Fruit fly (Drosophila melanogaster) whole organism, embryonic: ENCODE results near the gene Sgs5.

Experiments
- Bdp1 ChIP-seq: fragments of 200-800 bp; sonication (Bioruptor generic); optimal IDR thresholded peaks from 3 replicates; lab custom pipeline; 2016; ENCODE audit warnings: missing biosample characterization, missing genetic modification characterization
- CG10209 ChIP-seq: fragments of 200-800 bp; sonication (Bioruptor generic); optimal IDR thresholded peaks from 3 replicates; lab custom pipeline; 2017; ENCODE audit warnings: missing biosample characterization, mild to moderate bottlenecking, missing genetic modification characterization, missing genetic modification reagents
- CG10462 ChIP-seq: fragments of 200-800 bp; sonication (Bioruptor generic); optimal IDR thresholded peaks from 2 replicates; lab custom pipeline; 2016; ENCODE audit warnings: missing biosample characterization, missing genetic modification characterization
- CG10543 ChIP-seq: fragments of 200-800 bp; sonication (Bioruptor generic); optimal IDR thresholded peaks from 3 replicates; lab custom pipeline; 2017; ENCODE audit warnings: missing biosample characterization, mild to moderate bottlenecking, missing genetic modification characterization, moderate library complexity
- CG11093 ChIP-seq: fragments of 200-800 bp; sonication (Bioruptor generic); IDR thresholded peaks from 3 replicates; pipeline ENCODE4 v1.3.6; 2022; ENCODE audit warnings: missing biosample characterization, missing genetic modification characterization
- CG11560 ChIP-seq: fragments of 200-800 bp; sonication (Bioruptor generic); IDR thresholded peaks from 3 replicates; pipeline ENCODE4 v1.3.6; 2022; ENCODE audit warnings: missing biosample characterization, missing genetic modification characterization
- CG12219 ChIP-seq: fragments of 200-800 bp; sonication (Bioruptor generic); optimal IDR thresholded peaks from 3 replicates; lab custom pipeline; 2018; ENCODE audit warnings: missing biosample characterization, mild to moderate bottlenecking, missing genetic modification characterization
- CG12236 ChIP-seq: fragments of 200-800 bp; sonication (Bioruptor generic); optimal IDR thresholded peaks from 2 replicates; lab custom pipeline; 2016; ENCODE audit warnings: missing biosample characterization, missing genetic modification characterization
- CG14441 ChIP-seq: fragments of 200-800 bp; sonication (Bioruptor generic); IDR thresholded peaks from 2 replicates; pipeline ENCODE4 v1.3.6; 2022; ENCODE audit warnings: missing biosample characterization, missing genetic modification characterization
- CG15696 ChIP-seq: fragments of 200-800 bp; sonication (Bioruptor generic); optimal IDR thresholded peaks from 2 replicates; lab custom pipeline; 2019; ENCODE audit warnings: missing biosample characterization, mild to moderate bottlenecking, missing genetic modification characterization, moderate library complexity
- CG16863 ChIP-seq: fragments of 200-800 bp; sonication (Bioruptor generic); optimal IDR thresholded peaks from 3 replicates; lab custom pipeline; 2016; ENCODE audit warnings: missing biosample characterization, missing genetic modification characterization
- CG17802 ChIP-seq: fragments of 200-800 bp; sonication (Bioruptor generic); optimal IDR thresholded peaks from 2 replicates; lab custom pipeline; 2018; ENCODE audit warnings: missing biosample characterization, mild to moderate bottlenecking, missing genetic modification characterization, moderate library complexity
- CG2199 ChIP-seq: fragments of 200-800 bp; sonication (Bioruptor generic); IDR thresholded peaks from 3 replicates; pipeline ENCODE4 v1.3.6; 2022; ENCODE audit warnings: missing biosample characterization, missing genetic modification characterization
- CG2889 ChIP-seq: fragments of 200-800 bp; sonication (Bioruptor generic); IDR thresholded peaks from 3 replicates; pipeline ENCODE4 v1.3.6; 2022; ENCODE audit warnings: missing biosample characterization, missing genetic modification characterization
- CG31441 ChIP-seq: fragments of 200-800 bp; sonication (Bioruptor generic); IDR thresholded peaks from 2 replicates; pipeline ENCODE4 v1.3.6; 2022; ENCODE audit warnings: missing biosample characterization, missing genetic modification characterization
- CG4820 ChIP-seq: fragments of 200-800 bp; sonication (Bioruptor generic); optimal IDR thresholded peaks from 3 replicates; lab custom pipeline; 2016; ENCODE audit warnings: missing biosample characterization, missing genetic modification characterization
- CG7271 ChIP-seq: fragments of 200-800 bp; sonication (Bioruptor generic); optimal IDR thresholded peaks from 2 replicates; lab custom pipeline; 2018; ENCODE audit warnings: missing biosample characterization, mild to moderate bottlenecking, missing genetic modification characterization, moderate library complexity
- CG7556 ChIP-seq: fragments of 200-800 bp; sonication (Bioruptor generic); optimal IDR thresholded peaks from 2 replicates; lab custom pipeline; 2017; ENCODE audit warnings: missing biosample characterization, mild to moderate bottlenecking, missing genetic modification characterization
- CG9727 ChIP-seq: fragments of 200-800 bp; sonication (Bioruptor generic); optimal IDR thresholded peaks from 3 replicates; lab custom pipeline; 2017; ENCODE audit warnings: missing biosample characterization, mild to moderate bottlenecking, missing genetic modification characterization
- Dad ChIP-seq: fragments of 200-800 bp; sonication (Bioruptor generic); optimal IDR thresholded peaks from 3 replicates; lab custom pipeline; 2016; ENCODE audit warnings: missing biosample characterization, missing genetic modification characterization
- Dbx ChIP-seq: fragments of 200-800 bp; sonication (Bioruptor generic); IDR thresholded peaks from 3 replicates; pipeline ENCODE4 v1.3.6; 2022; ENCODE audit warnings: missing biosample characterization, missing genetic modification characterization
- Ets65A ChIP-seq: fragments of 200-800 bp; sonication (Bioruptor generic); peaks from one replicate; lab custom pipeline; 2016; ENCODE audit warnings: missing biosample characterization, missing genetic modification characterization
- GATAe ChIP-seq: fragments of 200-800 bp; sonication (Bioruptor generic); conservative IDR thresholded peaks from 2 replicates; pipeline ENCODE4 v1.3.6; 2022; ENCODE audit warnings: missing biosample characterization, missing genetic modification characterization
- H2.0 ChIP-seq: fragments of 200-800 bp; sonication (Bioruptor generic); IDR thresholded peaks from 2 replicates; pipeline ENCODE4 v1.3.6; 2022; ENCODE audit warnings: missing biosample characterization, missing genetic modification characterization
- Hr51 ChIP-seq, 2 experiments: fragments of 200-800 bp; sonication (Bioruptor generic); optimal IDR thresholded peaks; 2 replicates in 1 of 2; 3 replicates in 1 of 2; lab custom pipeline; 2016 to 2018; ENCODE audit warnings: missing biosample characterization in 2 of 2, missing genetic modification characterization in 2 of 2, mild to moderate bottlenecking in 1 of 2, moderate library complexity in 1 of 2
- Myb ChIP-seq: fragments of 200-800 bp; sonication (Bioruptor generic); optimal IDR thresholded peaks from 2 replicates; lab custom pipeline; 2016; ENCODE audit warnings: missing biosample characterization, missing genetic modification characterization
- NK7.1 ChIP-seq: fragments of 200-800 bp; sonication (Bioruptor generic); optimal IDR thresholded peaks from 3 replicates; lab custom pipeline; 2016; ENCODE audit warnings: missing biosample characterization, missing genetic modification characterization
- PHDP ChIP-seq: fragments of 200-800 bp; sonication (Bioruptor generic); optimal IDR thresholded peaks from 3 replicates; lab custom pipeline; 2018; ENCODE audit warnings: missing biosample characterization, mild to moderate bottlenecking, missing genetic modification characterization, moderate library complexity
- Sry-β ChIP-seq: fragments of 200-800 bp; sonication (Bioruptor generic); optimal IDR thresholded peaks from 2 replicates; lab custom pipeline; 2018; ENCODE audit warnings: missing biosample characterization, mild to moderate bottlenecking, missing genetic modification characterization, moderate library complexity
- Ssrp ChIP-seq: fragments of 200-800 bp; sonication (Bioruptor generic); optimal IDR thresholded peaks from 2 replicates; lab custom pipeline; 2018; ENCODE audit warnings: missing biosample characterization, mild to moderate bottlenecking, missing genetic modification characterization, moderate library complexity
- Vsx1 ChIP-seq: fragments of 200-800 bp; sonication (Bioruptor generic); optimal IDR thresholded peaks from 2 replicates; lab custom pipeline; 2017; ENCODE audit warnings: missing biosample characterization, mild to moderate bottlenecking, missing genetic modification characterization, missing genetic modification reagents
- ac ChIP-seq: fragments of 200-800 bp; sonication (Bioruptor generic); optimal IDR thresholded peaks from 3 replicates; lab custom pipeline; 2017; ENCODE audit warnings: missing biosample characterization, mild to moderate bottlenecking, missing genetic modification characterization
- ap ChIP-seq: fragments of 200-800 bp; sonication (Bioruptor generic); IDR thresholded peaks from 2 replicates; pipeline ENCODE4 v1.3.6; 2022; ENCODE audit warnings: missing biosample characterization, missing genetic modification characterization
- ara ChIP-seq: fragments of 200-800 bp; sonication (Bioruptor generic); IDR thresholded peaks from 2 replicates; pipeline ENCODE4 v1.3.6; 2022; ENCODE audit warnings: missing biosample characterization, missing genetic modification characterization
- bab2 ChIP-seq: fragments of 200-800 bp; sonication (Bioruptor generic); optimal IDR thresholded peaks from 2 replicates; lab custom pipeline; 2016; ENCODE audit warnings: missing biosample characterization, missing genetic modification characterization
- bcd ChIP-seq: fragments of 200-800 bp; sonication (Bioruptor generic); optimal IDR thresholded peaks from 2 replicates; lab custom pipeline; 2017; ENCODE audit warnings: missing biosample characterization, mild to moderate bottlenecking, missing genetic modification characterization
- ci ChIP-seq: fragments of 200-800 bp; sonication (Bioruptor generic); IDR thresholded peaks from 3 replicates; pipeline ENCODE4 v1.3.6; 2022; ENCODE audit warnings: missing biosample characterization, missing genetic modification characterization
- croc ChIP-seq: fragments of 200-800 bp; sonication (Bioruptor generic); conservative IDR thresholded peaks from 3 replicates; pipeline ENCODE4 v1.3.6; 2022; ENCODE audit warnings: missing biosample characterization, missing genetic modification characterization
- cwo ChIP-seq: fragments of 200-800 bp; sonication (Bioruptor generic); optimal IDR thresholded peaks from 3 replicates; lab custom pipeline; 2017; ENCODE audit warnings: missing biosample characterization, missing genetic modification characterization, mild to moderate bottlenecking, moderate library complexity, missing genetic modification reagents
- fd64A ChIP-seq: fragments of 200-800 bp; sonication (Bioruptor generic); optimal IDR thresholded peaks from 3 replicates; lab custom pipeline; 2018; ENCODE audit warnings: missing biosample characterization, mild to moderate bottlenecking, missing genetic modification characterization
- fru ChIP-seq: fragments of >200 bp; optimal IDR thresholded peaks from 2 replicates; lab custom pipeline; 2017
- gem ChIP-seq: fragments of 200-800 bp; sonication (Bioruptor generic); optimal IDR thresholded peaks from 2 replicates; lab custom pipeline; 2019; ENCODE audit warnings: missing biosample characterization, mild to moderate bottlenecking, missing genetic modification characterization, moderate library complexity
- kay ChIP-seq: fragments of 200-800 bp; sonication (Bioruptor generic); optimal IDR thresholded peaks from 2 replicates; lab custom pipeline; 2016; ENCODE audit warnings: missing biosample characterization, missing genetic modification characterization
- lov ChIP-seq, 2 experiments: fragments of 200-800 bp in 1 of 2; fragments of >200 bp in 1 of 2; sonication (Bioruptor generic) in 1 of 2; IDR thresholded peaks in 1 of 2; optimal IDR thresholded peaks in 1 of 2; 2 replicates in 1 of 2; 3 replicates in 1 of 2; pipeline versions ENCODE4 v1.3.6 to Lab custom; 2017 to 2022; ENCODE audit warnings: missing biosample characterization in 1 of 2, missing genetic modification characterization in 1 of 2
- nerfin-2 ChIP-seq: fragments of 200-800 bp; sonication (Bioruptor generic); IDR thresholded peaks from 2 replicates; pipeline ENCODE4 v1.3.6; 2022; ENCODE audit warnings: missing biosample characterization, missing genetic modification characterization; ENCODE audit not compliant: partially characterized antibody
- prd ChIP-seq, 3 experiments: fragments of >200 bp in 2 of 3; fragments of 200-800 bp in 1 of 3; sonication (Bioruptor generic) in 1 of 3; optimal IDR thresholded peaks in 2 of 3; IDR thresholded peaks in 1 of 3; 2 replicates in 2 of 3; 3 replicates in 1 of 3; pipeline versions ENCODE4 v1.3.6 to Lab custom; 2017 to 2022; ENCODE audit warnings: missing biosample characterization in 1 of 3, missing genetic modification characterization in 1 of 3
- pzg ChIP-seq: fragments of 200-800 bp; sonication (Bioruptor generic); optimal IDR thresholded peaks from 3 replicates; lab custom pipeline; 2018; ENCODE audit warnings: missing biosample characterization, mild to moderate bottlenecking, missing genetic modification characterization, moderate library complexity
- unpg ChIP-seq: fragments of 200-800 bp; sonication (Bioruptor generic); optimal IDR thresholded peaks from 3 replicates; lab custom pipeline; 2018; ENCODE audit warnings: missing biosample characterization, mild to moderate bottlenecking, missing genetic modification characterization, moderate library complexity
- yki ChIP-seq: fragments of >200 bp; optimal IDR thresholded peaks from 3 replicates; lab custom pipeline; 2018

Sgs5 gene

DNA sequence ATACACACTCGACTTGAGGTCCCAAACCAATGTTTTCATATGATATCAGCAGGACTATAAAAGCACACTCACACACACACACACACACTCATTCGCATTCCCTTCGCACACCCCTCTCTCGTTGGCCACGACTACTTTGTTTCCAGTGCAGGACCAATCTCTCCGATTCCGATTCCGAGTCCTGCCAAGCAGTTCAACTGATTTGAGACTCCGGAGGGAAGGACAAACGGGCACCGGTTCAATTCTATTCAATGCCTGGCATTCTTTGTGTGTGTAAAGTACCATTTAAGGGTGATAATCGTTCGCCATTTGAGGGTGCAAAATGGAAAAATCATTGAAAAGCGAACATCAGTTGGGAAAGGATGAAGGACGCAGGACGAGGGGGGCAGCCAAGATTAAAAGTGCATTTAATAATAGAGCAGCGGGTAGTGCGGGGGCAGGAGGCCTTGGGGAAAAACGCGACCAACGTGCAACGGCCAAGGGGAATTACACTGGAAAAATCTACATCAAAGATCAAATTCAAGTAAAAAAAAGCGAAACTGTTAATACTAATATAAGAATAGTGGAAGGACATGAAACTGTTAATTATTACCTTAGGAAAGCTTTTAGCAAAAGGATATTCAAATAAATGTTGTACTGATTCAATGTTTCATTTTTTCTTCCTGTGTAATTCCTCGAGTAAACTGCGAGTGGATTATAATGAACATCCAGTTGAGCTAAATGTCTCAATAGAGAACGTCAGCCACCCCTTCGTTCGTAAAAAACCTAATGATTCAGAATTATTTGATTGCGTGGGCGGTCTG lies 11.3 kb upstream of the Sgs5 start (continued):
- TF ChIP-seq lov (optimal IDR thresholded peaks at IDR 0.05; lab: Kevin White, UChicago) = no peak
- 0 out of 3 replicates have a peak, but pooled peaks have one; percentile 6 for TF ChIP-seq lov (GFP tag; IDR thresholded peaks at IDR 0.05; lab: Robert Waterston, UW)
- peak; percentile 22 for TF ChIP-seq CG12219
- peak; percentile 69 for TF ChIP-seq ara (GFP tag; lab: Robert Waterston, UW)
- peak; percentile 76 for TF ChIP-seq gem
- no peak for TF ChIP-seq Myb
- TF ChIP-seq fru (lab: Kevin White, UChicago) = no peak
- peak; percentile 37 for TF ChIP-seq CG10209
- TF ChIP-seq Bdp1 (GFP tag; lab: Kevin White, UChicago) = no peak
- no peak for TF ChIP-seq fd64A
- TF ChIP-seq croc (GFP tag; lab: Robert Waterston, UW) = peak; percentile 55
- TF ChIP-seq CG11093 = peak; percentile 42; the same call in 1 of the 3 replicates
- TF ChIP-seq GATAe (GFP tag; lab: Robert Waterston, UW) = no peak
- TF ChIP-seq CG9727 = peak; percentile 58
- peak; percentile 64 for TF ChIP-seq unpg (GFP tag; lab: Kevin White, UChicago)
- no peak for TF ChIP-seq CG7271 (tag; lab: Kevin White, UChicago)
- no peak for TF ChIP-seq CG14441 (GFP tag; lab: Robert Waterston, UW)
- peak; percentile 42 for TF ChIP-seq CG7556 (GFP tag; lab: Kevin White, UChicago)
- TF ChIP-seq Dbx (GFP tag; lab: Robert Waterston, UW) = no peak
- no peak for TF ChIP-seq CG10462
- TF ChIP-seq cwo = no peak
- TF ChIP-seq nerfin-2 = no peak
- no peak for TF ChIP-seq bab2 (GFP tag; lab: Kevin White, UChicago)
- no peak for TF ChIP-seq NK7.1 (GFP tag; lab: Kevin White, UChicago)
- TF ChIP-seq CG11560 (tag; lab: Robert Waterston, UW) = no peak
- TF ChIP-seq Ets65A (GFP tag; lab: Kevin White, UChicago) = no peak
- TF ChIP-seq CG12236 (GFP tag; lab: Kevin White, UChicago) = no peak
- TF ChIP-seq pzg = no peak
- TF ChIP-seq Vsx1 = no peak
- TF ChIP-seq CG16863 (GFP tag; lab: Kevin White, UChicago) = no peak
- peak; percentile 30; the same call in 1 of the 2 replicates for TF ChIP-seq ap (GFP tag; lab: Robert Waterston, UW)
- peak; percentile 71; the same call in 2 of the 3 replicates for TF ChIP-seq ci (GFP tag; lab: Robert Waterston, UW)
- peak; percentile 60 for TF ChIP-seq CG15696 (tag; lab: Kevin White, UChicago)
- TF ChIP-seq ac = no peak
- TF ChIP-seq Dad = no peak
- TF ChIP-seq CG10543 (GFP tag; lab: Kevin White, UChicago) = no peak
- TF ChIP-seq kay = no peak
- TF ChIP-seq PHDP (tag; lab: Kevin White, UChicago) = peak; percentile 39
- peak; percentile 61 for TF ChIP-seq Ssrp (tag; lab: Kevin White, UChicago)
- peak; percentile 67 for TF ChIP-seq CG31441
- no peak for TF ChIP-seq H2.0 (GFP tag; lab: Robert Waterston, UW)
- peak; percentile 50 for TF ChIP-seq CG4820 (GFP tag; lab: Kevin White, UChicago)
- TF ChIP-seq bcd (GFP tag; lab: Kevin White, UChicago) = peak; percentile 18
- TF ChIP-seq yki = no peak
- no peak for TF ChIP-seq prd (optimal IDR thresholded peaks at IDR 0.05; lab: Kevin White, UChicago)
- TF ChIP-seq prd (GFP tag; IDR thresholded peaks at IDR 0.05; lab: Robert Waterston, UW) = peak; percentile 66; the same call in 2 of the 3 replicates
- TF ChIP-seq CG2889 (GFP tag; lab: Robert Waterston, UW) = no peak
- TF ChIP-seq CG2199 (GFP tag; lab: Robert Waterston, UW) = no peak
- TF ChIP-seq Hr51 (GFP tag; optimal IDR thresholded peaks at IDR 0.05; lab: Kevin White, UChicago) = peak in 1 of 2 experiments; percentile 56
- TF ChIP-seq CG17802 (tag; lab: Kevin White, UChicago) = no peak
- no peak for TF ChIP-seq Sry-β (GFP tag; lab: Kevin White, UChicago)
